Worm (Caenorhabditis elegans): ENCODE measurements around the gene F02D10.6.
"Not testable (repeated sequence)": the region's sequence is repeated elsewhere in the genome, so short reads cannot be mapped to it uniquely, and the experiment has no call there.

Gene F02D10.6

DNA sequence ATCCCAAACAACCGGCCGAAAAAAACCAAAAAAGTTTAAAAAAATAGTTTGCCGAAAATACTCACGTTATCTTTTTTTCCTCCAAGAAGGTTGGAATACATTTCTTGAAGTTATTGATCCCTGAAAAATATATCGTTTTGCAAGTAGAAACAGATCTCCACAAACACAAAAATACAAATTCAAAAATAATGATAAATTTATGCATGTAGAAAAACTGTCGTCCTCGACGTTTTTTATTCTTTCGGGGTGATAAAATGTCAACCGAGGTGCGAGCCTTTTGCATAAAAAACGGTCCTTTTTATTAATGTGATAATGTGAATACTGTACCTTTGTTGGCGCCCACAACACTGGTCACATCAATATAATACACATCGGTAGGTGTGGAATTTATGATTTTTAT, 12.3 kb upstream of the F02D10.6 start, which contains the start of gene F02D10.2:
Gene F02D10.2 (minus strand): TSS at position 101 of the 400 bp plus-strand sequence.
- TF ChIP-seq blmp-1 (tag; optimal IDR thresholded peaks at IDR 0.05; ENCODE audit: insufficient read depth) (no peak), elt-3 (tag; optimal IDR thresholded peaks at IDR 0.05) (no peak), fos-1 (tag; optimal IDR thresholded peaks at IDR 0.05) (no peak), sem-4 (tag; optimal IDR thresholded peaks at IDR 0.05) (no peak), mbf-1 (tag; optimal IDR thresholded peaks at IDR 0.05) (no peak), C34F6.9 (tag; optimal IDR thresholded peaks at IDR 0.05) (no peak), mab-5 (tag; optimal IDR thresholded peaks at IDR 0.05) (no peak), nhr-6 (tag; optimal IDR thresholded peaks at IDR 0.05) (no peak)

DNA sequence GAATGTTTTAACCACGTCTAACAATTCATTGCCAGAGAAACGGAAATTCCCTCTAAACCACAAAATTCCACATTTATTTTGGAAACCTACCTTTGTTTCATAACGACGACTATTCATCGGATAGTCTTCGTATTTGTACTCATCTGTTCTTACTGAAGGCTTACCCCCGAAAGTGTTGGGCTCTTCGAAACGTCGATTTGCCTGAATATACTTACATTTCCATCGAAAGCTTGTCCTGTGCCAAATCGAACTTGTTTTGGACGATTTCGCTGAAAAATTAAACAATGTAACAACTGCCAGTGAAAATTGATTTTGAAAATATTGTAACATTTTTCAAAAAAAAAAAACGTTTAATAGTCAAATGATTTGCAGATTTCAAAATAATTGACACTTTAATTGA, 11.0 kb upstream of the F02D10.6 start, which contains the start of gene F02D10.3:
Gene F02D10.3 (minus strand): TSS at position 101 of the 400 bp plus-strand sequence.
- TF ChIP-seq peb-1 (tag; optimal IDR thresholded peaks at IDR 0.05), result no peak
- no peak for TF ChIP-seq blmp-1 (tag; optimal IDR thresholded peaks at IDR 0.05; ENCODE audit: insufficient read depth)
- no peak for TF ChIP-seq sma-9 (GFP tag; optimal IDR thresholded peaks at IDR 0.05)
- TF ChIP-seq sma-9 (tag; optimal IDR thresholded peaks at IDR 0.05), result no peak
- no peak for TF ChIP-seq nhr-237 (tag; optimal IDR thresholded peaks at IDR 0.05)
- TF ChIP-seq fos-1 (tag; optimal IDR thresholded peaks at IDR 0.05), result no peak
- TF ChIP-seq zag-1 (tag; optimal IDR thresholded peaks at IDR 0.05), result no peak
- no peak for TF ChIP-seq crh-2 (tag; optimal IDR thresholded peaks at IDR 0.05)
- no peak for TF ChIP-seq aly-2 (tag; optimal IDR thresholded peaks at IDR 0.05)
- no peak for TF ChIP-seq nhr-12 (tag; optimal IDR thresholded peaks at IDR 0.05)
- TF ChIP-seq nhr-6 (tag; optimal IDR thresholded peaks at IDR 0.05), result no peak
- TF ChIP-seq unc-55 (GFP tag; optimal IDR thresholded peaks at IDR 0.05), result no peak
- TF ChIP-seq lin-11 (tag; optimal IDR thresholded peaks at IDR 0.05), result no peak
- no peak for TF ChIP-seq sma-3 (GFP tag; optimal IDR thresholded peaks at IDR 0.05)
- TF ChIP-seq skn-1 (tag; optimal IDR thresholded peaks at IDR 0.05), result no peak
- TF ChIP-seq ceh-16 (tag; optimal IDR thresholded peaks at IDR 0.05), result no peak
- no peak for TF ChIP-seq lin-39 (tag; optimal IDR thresholded peaks at IDR 0.05)
- TF ChIP-seq nhr-23 (tag; optimal IDR thresholded peaks at IDR 0.05), result no peak
- no peak for TF ChIP-seq egl-27 (tag; optimal IDR thresholded peaks at IDR 0.05)

DNA sequence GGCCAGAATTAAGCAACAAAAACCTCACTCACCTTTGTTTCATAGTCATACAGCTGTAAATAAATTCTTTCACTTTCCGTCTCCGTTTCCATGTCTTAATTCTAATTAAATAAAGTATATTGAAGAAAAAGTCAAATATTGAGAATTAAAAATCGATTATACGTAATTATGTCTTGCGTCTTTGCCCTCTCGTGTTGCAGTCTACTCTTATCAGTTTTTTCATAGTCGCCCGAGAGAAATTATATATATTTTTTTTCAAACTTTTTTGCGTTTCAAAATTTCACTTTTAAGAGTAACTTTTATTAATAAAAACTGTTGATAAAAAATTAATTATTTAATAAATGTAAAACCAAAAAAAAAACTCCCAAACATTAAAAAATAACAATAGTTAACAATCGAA, 5.0 kb upstream of the F02D10.6 start, which contains the start of gene flr-1:
Gene flr-1 (minus strand): TSS at position 101 of the 400 bp plus-strand sequence.
- TF ChIP-seq elt-3 (tag; optimal IDR thresholded peaks at IDR 0.05) (no peak), C34F6.9 (tag; optimal IDR thresholded peaks at IDR 0.05) (no peak), unc-62 (GFP tag; optimal IDR thresholded peaks at IDR 0.05) (no peak), unc-39 (tag; optimal IDR thresholded peaks at IDR 0.05) (no peak)

DNA sequence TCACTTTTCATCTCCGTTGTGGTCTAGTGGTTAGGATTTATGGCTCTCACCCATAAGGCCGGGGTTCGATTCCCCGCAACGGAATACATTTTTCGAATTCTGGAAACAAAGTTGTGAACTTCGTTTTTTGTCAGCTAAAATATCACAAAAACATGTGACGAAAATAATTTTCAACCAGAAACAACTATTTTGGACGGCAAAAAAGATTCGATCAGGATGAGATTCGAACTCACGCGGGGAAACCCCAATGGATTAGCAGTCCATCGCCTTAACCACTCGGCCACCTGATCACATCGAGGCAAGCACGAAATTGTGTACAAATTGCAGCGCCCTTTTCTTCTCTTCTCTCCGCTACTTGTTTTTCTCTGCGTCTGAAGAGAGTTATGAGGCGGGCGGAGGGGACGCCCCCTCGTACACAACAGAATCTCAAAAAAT, 2.8 kb downstream of the F02D10.6 start:
- TF ChIP-seq F13H6.1 (tag; optimal IDR thresholded peaks at IDR 0.05) (peak; percentile 46), mdl-1 (tag; optimal IDR thresholded peaks at IDR 0.05) (peak in 1 of 2 experiments; percentile 54), fos-1 (tag; optimal IDR thresholded peaks at IDR 0.05) (peak; percentile 42), sma-3 (GFP tag; optimal IDR thresholded peaks at IDR 0.05) (peak; percentile 71), nhr-6 (tag; optimal IDR thresholded peaks at IDR 0.05) (peak; percentile 3), nhr-129 (tag; optimal IDR thresholded peaks at IDR 0.05) (peak; percentile 79), crh-2 (tag; optimal IDR thresholded peaks at IDR 0.05) (peak; percentile 57), zag-1 (tag; optimal IDR thresholded peaks at IDR 0.05) (peak; percentile 51), egl-27 (tag; optimal IDR thresholded peaks at IDR 0.05) (peak; percentile 20), sma-9 (GFP tag; optimal IDR thresholded peaks at IDR 0.05) (peak; percentile 71), Y55F3AM.14 (GFP tag; optimal IDR thresholded peaks at IDR 0.05) (peak; percentile 40), lin-11 (tag; optimal IDR thresholded peaks at IDR 0.05) (peak; percentile 47), C34F6.9 (tag; optimal IDR thresholded peaks at IDR 0.05) (peak; percentile 49), nhr-21 (tag; optimal IDR thresholded peaks at IDR 0.05) (peak; percentile 70), lin-13 (GFP tag; optimal IDR thresholded peaks at IDR 0.05) (peak; percentile 47), lsy-2 (tag; optimal IDR thresholded peaks at IDR 0.05) (peak; percentile 20 to 52), unc-55 (GFP tag; optimal IDR thresholded peaks at IDR 0.05) (peak; percentile 59)
- TF ChIP-seq sma-9 (tag; optimal IDR thresholded peaks at IDR 0.05), result not testable (repeated sequence)

DNA sequence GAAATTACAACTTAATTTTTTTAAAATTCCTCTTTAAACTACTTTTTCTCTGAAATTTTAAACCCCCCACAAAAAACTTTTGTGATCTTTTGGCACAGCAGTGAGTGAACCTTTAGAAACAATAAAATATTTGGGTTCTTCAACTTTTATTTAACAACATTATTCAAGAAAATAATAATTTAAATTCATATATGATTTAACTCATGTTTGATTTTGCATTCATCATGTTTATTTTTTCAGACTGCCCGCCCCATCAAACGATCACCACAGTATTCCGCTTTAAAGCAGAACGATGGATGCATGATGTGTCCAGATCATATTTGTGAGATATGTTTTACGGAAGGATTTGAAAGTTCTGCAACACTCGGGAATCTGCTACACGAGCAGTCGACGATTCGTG, 5.1 kb downstream of the F02D10.6 start, which contains the start of gene set-8:
Gene set-8 (plus strand): TSS at position 301 of the 400 bp plus-strand sequence.
- TF ChIP-seq blmp-1 (tag; optimal IDR thresholded peaks at IDR 0.05; ENCODE audit: insufficient read depth) (no peak), lsy-2 (tag; optimal IDR thresholded peaks at IDR 0.05) (no peak), unc-55 (GFP tag; optimal IDR thresholded peaks at IDR 0.05) (no peak), nhr-12 (tag; optimal IDR thresholded peaks at IDR 0.05) (no peak), peb-1 (tag; optimal IDR thresholded peaks at IDR 0.05) (no peak), dmd-4 (tag; optimal IDR thresholded peaks at IDR 0.05) (no peak), ztf-1 (GFP tag; conservative IDR thresholded peaks at IDR 0.05) (no peak), unc-62 (GFP tag; optimal IDR thresholded peaks at IDR 0.05) (no peak), nhr-23 (tag; optimal IDR thresholded peaks at IDR 0.05) (no peak), mbf-1 (tag; optimal IDR thresholded peaks at IDR 0.05) (no peak), egl-27 (tag; optimal IDR thresholded peaks at IDR 0.05) (no peak), ZK546.5 (tag; optimal IDR thresholded peaks at IDR 0.05) (no peak), alr-1 (tag; optimal IDR thresholded peaks at IDR 0.05) (no peak), lin-13 (GFP tag; optimal IDR thresholded peaks at IDR 0.05) (no peak), elt-1 (tag; optimal IDR thresholded peaks at IDR 0.05) (no peak)
